Worm (Caenorhabditis elegans) whole organism, midembryonic: ENCODE results near the gene C46H3.2.

Experiments
- T22C8.4 ChIP-seq: fragments of 200-800 bp; sonication (Bioruptor generic); IDR thresholded peaks from 2 replicates; pipeline ENCODE4 v1.3.6; 2022; ENCODE audit warnings: missing genetic modification characterization, missing compliant biosample characterization
- cog-1 ChIP-seq: sonication (generic microtip); optimal IDR thresholded peaks from 2 replicates; lab custom pipeline; 2016; ENCODE audit warnings: missing genetic modification characterization, missing compliant biosample characterization
- flt-1 ChIP-seq: fragments of 200-800 bp; sonication (Bioruptor generic); IDR thresholded peaks from 2 replicates; pipeline ENCODE4 v1.3.6; 2022; ENCODE audit warnings: missing genetic modification characterization, missing compliant biosample characterization
- klf-2 ChIP-seq: fragments of 200-800 bp; sonication (Bioruptor generic); conservative IDR thresholded peaks from 2 replicates; pipeline ENCODE4 v1.3.6; 2022; ENCODE audit warnings: missing genetic modification reagents, missing genetic modification characterization, missing compliant biosample characterization
- med-1 ChIP-seq: sonication (generic microtip); optimal IDR thresholded peaks from 2 replicates; lab custom pipeline; 2017; ENCODE audit warnings: missing genetic modification characterization, mild to moderate bottlenecking, missing compliant biosample characterization, antibody characterized with exemption, missing genetic modification reagents; ENCODE audit not compliant: insufficient read depth
- ref-1 ChIP-seq: fragments of 200-800 bp; sonication (Bioruptor generic); conservative IDR thresholded peaks from 2 replicates; pipeline ENCODE4 v1.3.6; 2022; ENCODE audit warnings: missing genetic modification reagents, missing genetic modification characterization, missing compliant biosample characterization
- tab-1 ChIP-seq: fragments of 200-800 bp; sonication (Bioruptor generic); IDR thresholded peaks from 2 replicates; pipeline ENCODE4 v1.3.6; 2022; ENCODE audit warnings: missing genetic modification characterization, missing compliant biosample characterization
- ztf-23 ChIP-seq: fragments of 200-800 bp; sonication (Bioruptor generic); IDR thresholded peaks from 2 replicates; pipeline ENCODE4 v1.3.6; 2022; ENCODE audit warnings: missing genetic modification reagents, missing genetic modification characterization, missing compliant biosample characterization
- ztf-29 ChIP-seq: fragments of 200-800 bp; sonication (Bioruptor generic); IDR thresholded peaks from 2 replicates; pipeline ENCODE4 v1.3.6; 2022; ENCODE audit warnings: missing genetic modification reagents, missing genetic modification characterization, missing compliant biosample characterization

The C46H3.2 gene

ce11 chrX:1171617-1172016, 58.9 kb downstream of the C46H3.2 start:
- TF ChIP-seq tab-1 (GFP tag; lab: Robert Waterston, UW) (no peak), ref-1 (GFP tag; lab: Robert Waterston, UW) (no peak), ztf-23 (no peak), T22C8.4 (GFP tag; lab: Robert Waterston, UW) (no peak), klf-2 (no peak), med-1 (GFP tag; lab: Kevin White, UChicago) (no peak), flt-1 (GFP tag; lab: Robert Waterston, UW) (no peak), ztf-29 (no peak), cog-1 (tag; lab: Kevin White, UChicago) (no peak)

- TF ChIP-seq flt-1 (GFP tag; lab: Robert Waterston, UW) (no peak), med-1 (GFP tag; lab: Kevin White, UChicago) (no peak), cog-1 (tag; lab: Kevin White, UChicago) (no peak), tab-1 (GFP tag; lab: Robert Waterston, UW) (no peak), ref-1 (GFP tag; lab: Robert Waterston, UW) (no peak), ztf-23 (no peak), klf-2 (no peak), ztf-29 (no peak), T22C8.4 (GFP tag; lab: Robert Waterston, UW) (no peak)
Measured at ce11 chrX:1167234-1167633, 63.3 kb downstream of the C46H3.2 start.

DNA sequence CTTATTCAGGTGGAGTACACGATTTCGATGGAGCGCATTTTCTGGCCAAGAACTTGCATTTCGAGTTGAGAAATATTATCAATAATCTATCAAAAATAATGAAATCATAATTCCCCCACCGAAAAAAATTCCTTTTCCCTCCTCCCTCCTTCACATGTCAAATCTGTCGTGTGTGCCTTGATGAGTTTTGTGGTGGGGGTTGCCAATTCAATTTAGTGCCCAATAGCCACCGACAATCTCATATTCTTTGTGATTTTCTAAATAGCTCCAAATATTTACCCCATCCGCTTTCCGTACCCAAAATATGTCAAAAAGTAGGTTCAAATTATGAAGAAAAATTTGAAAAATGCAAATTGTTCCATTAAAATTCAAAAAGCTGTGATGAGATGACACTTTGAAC, 68.5 kb downstream of the C46H3.2 start, which contains the start of gene tmc-1:
TSS of gene tmc-1 (plus strand) at position 189 of the 400 bp plus-strand sequence.
- TF ChIP-seq cog-1 (tag; lab: Kevin White, UChicago) (no peak), flt-1 (GFP tag; lab: Robert Waterston, UW) (no peak), ref-1 (GFP tag; lab: Robert Waterston, UW) (no peak), T22C8.4 (GFP tag; lab: Robert Waterston, UW) (no peak), ztf-23 (no peak), tab-1 (GFP tag; lab: Robert Waterston, UW) (no peak), med-1 (GFP tag; lab: Kevin White, UChicago) (no peak), klf-2 (no peak), ztf-29 (no peak)
